Fruit fly (Drosophila melanogaster): Measurements from ENCODE around the gene CG14069.
"Not testable (repeated sequence)": the region's sequence is repeated elsewhere in the genome, so short reads cannot be mapped to it uniquely, and the experiment has no call there.

dm6 chr2L:10947815-10948214 is 37.4 kb upstream of the CG14069 start:
- not testable (repeated sequence) for TF ChIP-seq CG8159 (tag; optimal IDR thresholded peaks at IDR 0.05); CG14655 (GFP tag; optimal IDR thresholded peaks at IDR 0.05); CG13204 (GFP tag; optimal IDR thresholded peaks at IDR 0.05); gl (tag; optimal IDR thresholded peaks at IDR 0.05)

Measured in whole organism, pupa.